Fruit fly (Drosophila melanogaster) whole organism, embryonic: ENCODE data around the gene Ugt35E2.

Experiments
- Blimp-1 ChIP-seq: fragments of 200-800 bp; sonication (Bioruptor generic); optimal IDR thresholded peaks from 3 replicates; lab custom pipeline; 2018; ENCODE audit warnings: missing biosample characterization, missing genetic modification characterization, mild to moderate bottlenecking, moderate library complexity, missing genetic modification reagents
- BtbVII ChIP-seq: fragments of 200-800 bp; sonication (Bioruptor generic); optimal IDR thresholded peaks from 3 replicates; lab custom pipeline; 2017; ENCODE audit warnings: missing biosample characterization, mild to moderate bottlenecking, missing genetic modification characterization
- CG10321 ChIP-seq: fragments of 200-800 bp; sonication (Bioruptor generic); IDR thresholded peaks from 2 replicates; pipeline ENCODE4 v1.3.6; 2022; ENCODE audit warnings: missing biosample characterization, missing genetic modification characterization
- CG10654 ChIP-seq: fragments of 200-800 bp; sonication (Bioruptor generic); optimal IDR thresholded peaks from 2 replicates; lab custom pipeline; 2016; ENCODE audit warnings: missing biosample characterization, missing genetic modification characterization
- CG11504 ChIP-seq: fragments of 200-800 bp; sonication (Bioruptor generic); optimal IDR thresholded peaks from 3 replicates; lab custom pipeline; 2019; ENCODE audit warnings: missing biosample characterization, mild to moderate bottlenecking, missing genetic modification characterization, moderate library complexity
- CG12071 ChIP-seq: fragments of 200-800 bp; sonication (Bioruptor generic); optimal IDR thresholded peaks from 3 replicates; lab custom pipeline; 2018; ENCODE audit warnings: missing biosample characterization, mild to moderate bottlenecking, missing genetic modification characterization
- CG13287 ChIP-seq: fragments of 200-800 bp; sonication (Bioruptor generic); IDR thresholded peaks from 2 replicates; pipeline ENCODE4 v1.3.6; 2022; ENCODE audit warnings: missing biosample characterization, missing genetic modification characterization; ENCODE audit not compliant: partially characterized antibody
- CG13624 ChIP-seq: fragments of 200-800 bp; sonication (Bioruptor generic); optimal IDR thresholded peaks from 2 replicates; lab custom pipeline; 2016; ENCODE audit warnings: missing biosample characterization, missing genetic modification characterization
- CG1602 ChIP-seq: fragments of 200-800 bp; sonication (Bioruptor generic); optimal IDR thresholded peaks from 3 replicates; lab custom pipeline; 2016; ENCODE audit warnings: missing biosample characterization, missing genetic modification characterization
- CG1832 ChIP-seq: fragments of 200-800 bp; sonication (Bioruptor generic); optimal IDR thresholded peaks from 2 replicates; lab custom pipeline; 2017; ENCODE audit warnings: missing biosample characterization, mild to moderate bottlenecking, missing genetic modification characterization, inconsistent platforms
- CG2120 ChIP-seq: fragments of 200-800 bp; sonication (Bioruptor generic); optimal IDR thresholded peaks from 3 replicates; lab custom pipeline; 2016; ENCODE audit warnings: missing biosample characterization, missing genetic modification characterization
- CG2199 ChIP-seq: fragments of 200-800 bp; sonication (Bioruptor generic); IDR thresholded peaks from 3 replicates; pipeline ENCODE4 v1.3.6; 2022; ENCODE audit warnings: missing biosample characterization, missing genetic modification characterization
- CG2202 ChIP-seq: fragments of 200-800 bp; sonication (Bioruptor generic); optimal IDR thresholded peaks from 2 replicates; lab custom pipeline; 2018; ENCODE audit warnings: missing biosample characterization, mild to moderate bottlenecking, missing genetic modification characterization
- CG30431 ChIP-seq: fragments of 200-800 bp; sonication (Bioruptor generic); optimal IDR thresholded peaks from 2 replicates; lab custom pipeline; 2017; ENCODE audit warnings: missing biosample characterization, missing genetic modification characterization
- CG3163 ChIP-seq: fragments of 200-800 bp; sonication (Bioruptor generic); optimal IDR thresholded peaks from 3 replicates; lab custom pipeline; 2016; ENCODE audit warnings: missing biosample characterization, missing genetic modification characterization
- CG32532 ChIP-seq: fragments of 200-800 bp; sonication (Bioruptor generic); IDR thresholded peaks from 2 replicates; pipeline ENCODE4 v1.3.6; 2022; ENCODE audit warnings: missing biosample characterization, missing genetic modification characterization
- CG43689 ChIP-seq: fragments of 200-800 bp; sonication (Bioruptor generic); IDR thresholded peaks from 2 replicates; pipeline ENCODE4 v1.3.6; 2022; ENCODE audit warnings: missing biosample characterization, missing genetic modification characterization
- CG6175 ChIP-seq: fragments of 200-800 bp; sonication (Bioruptor generic); IDR thresholded peaks from 3 replicates; pipeline ENCODE4 v1.3.6; 2022; ENCODE audit warnings: missing biosample characterization, missing genetic modification characterization
- CG7987 ChIP-seq: fragments of 200-800 bp; sonication (Bioruptor generic); optimal IDR thresholded peaks from 2 replicates; lab custom pipeline; 2018; ENCODE audit warnings: missing biosample characterization, mild to moderate bottlenecking, missing genetic modification characterization, moderate library complexity
- CG8290 ChIP-seq, 3 experiments: fragments of 200-800 bp; sonication (Bioruptor generic); optimal IDR thresholded peaks; 2 replicates each; lab custom pipeline; 2016 to 2019; ENCODE audit warnings: missing biosample characterization in 3 of 3, missing genetic modification characterization in 3 of 3, mild to moderate bottlenecking in 2 of 3, moderate library complexity in 1 of 3
- Drgx ChIP-seq: fragments of 200-800 bp; sonication (Bioruptor generic); IDR thresholded peaks from 2 replicates; pipeline ENCODE4 v1.3.6; 2022; ENCODE audit warnings: missing biosample characterization, missing genetic modification characterization
- Ets65A ChIP-seq: fragments of 200-800 bp; sonication (Bioruptor generic); peaks from one replicate; lab custom pipeline; 2016; ENCODE audit warnings: missing biosample characterization, missing genetic modification characterization
- Fer3 ChIP-seq: fragments of 200-800 bp; sonication (Bioruptor generic); optimal IDR thresholded peaks from 2 replicates; lab custom pipeline; 2018; ENCODE audit warnings: missing biosample characterization, mild to moderate bottlenecking, missing genetic modification characterization, moderate library complexity
- HmgZ ChIP-seq: fragments of 200-800 bp; sonication (Bioruptor generic); optimal IDR thresholded peaks from 2 replicates; lab custom pipeline; 2018; ENCODE audit warnings: missing biosample characterization, mild to moderate bottlenecking, missing genetic modification characterization
- MTF-1 ChIP-seq: fragments of 200-800 bp; sonication (Bioruptor generic); optimal IDR thresholded peaks from 2 replicates; lab custom pipeline; 2018; ENCODE audit warnings: missing biosample characterization, mild to moderate bottlenecking, missing genetic modification characterization, borderline replicate concordance
- Med ChIP-seq: fragments of 200-800 bp; sonication (Bioruptor generic); peaks from one replicate; lab custom pipeline; 2016; ENCODE audit warnings: missing biosample characterization, missing genetic modification characterization, mild to moderate bottlenecking, inconsistent platforms, moderate library complexity
- Trl ChIP-seq, 3 experiments: fragments of >200 bp in 2 of 3; fragments of 200-800 bp in 1 of 3; sonication (Bioruptor generic) in 1 of 3; optimal IDR thresholded peaks; 2 replicates in 1 of 3; 3 replicates in 2 of 3; lab custom pipeline; 2016 to 2017; ENCODE audit warnings: missing biosample characterization in 1 of 3, missing genetic modification characterization in 1 of 3
- Xbp1 ChIP-seq: fragments of 200-800 bp; sonication (Bioruptor generic); optimal IDR thresholded peaks from 3 replicates; lab custom pipeline; 2016; ENCODE audit warnings: missing biosample characterization, mild to moderate bottlenecking, missing genetic modification characterization
- Xrp1 ChIP-seq: fragments of 200-800 bp; sonication (Bioruptor generic); IDR thresholded peaks from 2 replicates; pipeline ENCODE4 v1.3.6; 2022; ENCODE audit warnings: missing biosample characterization, missing genetic modification characterization
- bab2 ChIP-seq: fragments of 200-800 bp; sonication (Bioruptor generic); optimal IDR thresholded peaks from 2 replicates; lab custom pipeline; 2016; ENCODE audit warnings: missing biosample characterization, missing genetic modification characterization
- bbx ChIP-seq: fragments of 200-800 bp; sonication (Bioruptor generic); IDR thresholded peaks from 2 replicates; pipeline ENCODE4 v1.3.6; 2022; ENCODE audit warnings: missing biosample characterization, missing genetic modification characterization; ENCODE audit not compliant: partially characterized antibody
- bcd ChIP-seq: fragments of 200-800 bp; sonication (Bioruptor generic); optimal IDR thresholded peaks from 2 replicates; lab custom pipeline; 2017; ENCODE audit warnings: missing biosample characterization, mild to moderate bottlenecking, missing genetic modification characterization
- da ChIP-seq: fragments of 200-800 bp; sonication (Bioruptor generic); optimal IDR thresholded peaks from 2 replicates; lab custom pipeline; 2016; ENCODE audit warnings: missing biosample characterization, missing genetic modification characterization
- dmrt99B ChIP-seq: fragments of 200-800 bp; sonication (Bioruptor generic); optimal IDR thresholded peaks from 2 replicates; lab custom pipeline; 2018; ENCODE audit warnings: missing biosample characterization, mild to moderate bottlenecking, missing genetic modification characterization, moderate library complexity
- klu ChIP-seq: fragments of 200-800 bp; sonication (Bioruptor generic); IDR thresholded peaks from 2 replicates; pipeline ENCODE4 v1.3.6; 2022; ENCODE audit warnings: missing biosample characterization, missing genetic modification characterization
- lab ChIP-seq: fragments of 200-800 bp; sonication (Bioruptor generic); optimal IDR thresholded peaks from 3 replicates; lab custom pipeline; 2017; ENCODE audit warnings: missing biosample characterization, missing genetic modification characterization, mild to moderate bottlenecking, moderate library complexity, missing genetic modification reagents
- mirr ChIP-seq: fragments of 200-800 bp; sonication (Bioruptor generic); optimal IDR thresholded peaks from 3 replicates; lab custom pipeline; 2018; ENCODE audit warnings: missing biosample characterization, mild to moderate bottlenecking, missing genetic modification characterization
- oc ChIP-seq: fragments of 200-800 bp; sonication (Bioruptor generic); optimal IDR thresholded peaks from 2 replicates; lab custom pipeline; 2018; ENCODE audit warnings: missing biosample characterization, mild to moderate bottlenecking, missing genetic modification characterization, moderate library complexity
- pan ChIP-seq, 4 experiments: fragments of >200 bp in 3 of 4; fragments of 200-800 bp in 1 of 4; sonication (Bioruptor generic) in 1 of 4; optimal IDR thresholded peaks in 3 of 4; IDR thresholded peaks in 1 of 4; 2 replicates each; pipeline versions ENCODE4 v1.3.6 to Lab custom; 2017 to 2022; ENCODE audit warnings: missing biosample characterization in 2 of 4, missing genetic modification characterization in 2 of 4, mixed read lengths in 1 of 4
- run ChIP-seq: fragments of 200-800 bp; sonication (Bioruptor generic); optimal IDR thresholded peaks from 3 replicates; lab custom pipeline; 2018; ENCODE audit warnings: missing biosample characterization, mild to moderate bottlenecking, missing genetic modification characterization
- scrt ChIP-seq: fragments of 200-800 bp; sonication (Bioruptor generic); optimal IDR thresholded peaks from 2 replicates; lab custom pipeline; 2018; ENCODE audit warnings: missing biosample characterization, mild to moderate bottlenecking, missing genetic modification characterization, moderate library complexity
- sd ChIP-seq: fragments of 200-800 bp; sonication (Bioruptor generic); optimal IDR thresholded peaks from 3 replicates; lab custom pipeline; 2018; ENCODE audit warnings: missing biosample characterization, mild to moderate bottlenecking, missing genetic modification characterization, moderate library complexity
- shn ChIP-seq: fragments of 200-800 bp; sonication (Bioruptor generic); optimal IDR thresholded peaks from 3 replicates; lab custom pipeline; 2016; ENCODE audit warnings: missing biosample characterization, missing genetic modification characterization
- sim ChIP-seq: fragments of 200-800 bp; sonication (Bioruptor generic); IDR thresholded peaks from 2 replicates; pipeline ENCODE4 v1.3.6; 2022; ENCODE audit warnings: missing biosample characterization, missing genetic modification characterization
- ssp ChIP-seq: fragments of 200-800 bp; sonication (Bioruptor generic); IDR thresholded peaks from 2 replicates; pipeline ENCODE4 v1.3.6; 2022; ENCODE audit warnings: missing biosample characterization, missing genetic modification characterization
- sug ChIP-seq: fragments of 200-800 bp; optimal IDR thresholded peaks from 2 replicates; lab custom pipeline; 2019; ENCODE audit warnings: missing biosample characterization, mild to moderate bottlenecking, missing genetic modification characterization, moderate library complexity
- tna ChIP-seq: fragments of 200-800 bp; sonication (Bioruptor generic); IDR thresholded peaks from 2 replicates; pipeline ENCODE4 v1.3.6; 2022; ENCODE audit warnings: missing biosample characterization, missing genetic modification characterization; ENCODE audit not compliant: partially characterized antibody
- vvl ChIP-seq: fragments of 200-800 bp; sonication (Bioruptor generic); IDR thresholded peaks from 2 replicates; pipeline ENCODE4 v1.3.6; 2022; ENCODE audit warnings: missing biosample characterization, missing genetic modification characterization

Gene Ugt35E2

DNA sequence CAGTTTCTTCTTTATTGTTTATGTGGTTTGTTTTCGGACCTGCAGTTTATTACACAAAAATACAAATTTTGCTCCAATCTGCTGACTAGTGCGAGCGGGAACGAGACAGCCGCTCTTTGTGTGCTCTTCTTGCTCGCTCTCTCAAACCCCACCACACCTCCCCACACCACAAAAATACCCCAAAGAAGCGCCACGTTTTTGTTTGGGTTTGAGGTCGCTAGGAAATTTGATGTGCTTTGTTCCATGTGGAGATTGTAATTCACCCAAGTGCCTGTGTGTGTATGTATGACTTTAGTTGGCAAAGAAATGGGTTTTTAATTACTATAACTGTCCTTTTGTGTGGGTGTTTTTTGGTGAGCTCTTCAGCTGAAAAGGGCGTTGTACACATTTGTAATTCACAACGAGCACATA, 30.3 kb upstream of the Ugt35E2 start (continued):
- TF ChIP-seq CG2199 (GFP tag; lab: Robert Waterston, UW): peak; percentile 67; the same call in 1 of the 3 replicates
- peak; percentile 19 for TF ChIP-seq BtbVII (GFP tag; lab: Kevin White, UChicago)
- peak; percentile 15 for TF ChIP-seq Blimp-1 (GFP tag; lab: Kevin White, UChicago)
- TF ChIP-seq sim (GFP tag; lab: Robert Waterston, UW): no peak
- TF ChIP-seq Fer3 (tag; lab: Kevin White, UChicago): peak; percentile 12
- peak; percentile 41; the same call in 1 of the 2 replicates for TF ChIP-seq bbx (GFP tag; lab: Robert Waterston, UW)
- TF ChIP-seq oc (tag; lab: Kevin White, UChicago): no peak
- peak; percentile 31 for TF ChIP-seq mirr (GFP tag; lab: Kevin White, UChicago)
- TF ChIP-seq CG2120 (GFP tag; lab: Kevin White, UChicago): peak; percentile 3
- peak; percentile 56 for TF ChIP-seq scrt (GFP tag; lab: Kevin White, UChicago)
- TF ChIP-seq CG3163 (GFP tag; lab: Kevin White, UChicago): peak; percentile 43
- TF ChIP-seq CG13624 (GFP tag; lab: Kevin White, UChicago): peak; percentile 12
- TF ChIP-seq Xrp1 (GFP tag; lab: Robert Waterston, UW): peak; percentile 46; the same call in 1 of the 2 replicates
- TF ChIP-seq Trl (optimal IDR thresholded peaks at IDR 0.05; lab: Kevin White, UChicago): peak; percentile 48 to 70
- no peak for TF ChIP-seq Trl (GFP tag; optimal IDR thresholded peaks at IDR 0.05; lab: Kevin White, UChicago)
- peak; percentile 52 for TF ChIP-seq sug (tag; lab: Kevin White, UChicago)
- TF ChIP-seq CG7987 (GFP tag; lab: Kevin White, UChicago): peak; percentile 23
- TF ChIP-seq bab2: no peak
- TF ChIP-seq CG10321 (GFP tag; lab: Robert Waterston, UW): peak; percentile 84
- peak; percentile 23 for TF ChIP-seq Xbp1 (GFP tag; lab: Kevin White, UChicago)
- TF ChIP-seq sd (tag; lab: Kevin White, UChicago): peak; percentile 86
- TF ChIP-seq shn (GFP tag; lab: Kevin White, UChicago): no peak
- TF ChIP-seq CG13287 (GFP tag; lab: Robert Waterston, UW): 0 out of 2 replicates have a peak, but pooled peaks have one; percentile 11
- TF ChIP-seq lab: peak; percentile 45
- no peak for TF ChIP-seq CG1602 (GFP tag; lab: Kevin White, UChicago)
- peak; percentile 54 for TF ChIP-seq CG32532
- TF ChIP-seq vvl (GFP tag; lab: Robert Waterston, UW): peak; percentile 46; the same call in 1 of the 2 replicates
- TF ChIP-seq HmgZ (tag; lab: Kevin White, UChicago): peak; percentile 52
- TF ChIP-seq bcd (GFP tag; lab: Kevin White, UChicago): peak; percentile 12
- TF ChIP-seq tna (GFP tag; lab: Robert Waterston, UW): peak; percentile 13; the same call in 1 of the 2 replicates
- no peak for TF ChIP-seq CG43689 (GFP tag; lab: Robert Waterston, UW)
- TF ChIP-seq CG2202 (tag; lab: Kevin White, UChicago): no peak
- TF ChIP-seq da: no peak
- TF ChIP-seq pan (optimal IDR thresholded peaks at IDR 0.05; lab: Kevin White, UChicago): no peak
- TF ChIP-seq pan (GFP tag; optimal IDR thresholded peaks at IDR 0.05 in 1 of 2, IDR thresholded peaks at IDR 0.05 in 1 of 2): peak in 1 of 2 experiments; percentile 39
- peak; percentile 4 for TF ChIP-seq MTF-1 (GFP tag; lab: Kevin White, UChicago)
- TF ChIP-seq Drgx (GFP tag; lab: Robert Waterston, UW): peak; percentile 47; the same call in 1 of the 2 replicates
- no peak for TF ChIP-seq CG8290 (GFP tag; optimal IDR thresholded peaks at IDR 0.05; lab: Kevin White, UChicago)
- TF ChIP-seq CG8290 (tag; optimal IDR thresholded peaks at IDR 0.05; lab: Kevin White, UChicago): peak in 1 of 2 experiments; percentile 72
- no peak for TF ChIP-seq CG11504 (tag; lab: Kevin White, UChicago)
- no peak for TF ChIP-seq CG10654 (GFP tag; lab: Kevin White, UChicago)
- peak; percentile 53 for TF ChIP-seq run (tag; lab: Kevin White, UChicago)
- no peak for TF ChIP-seq ssp
- TF ChIP-seq CG6175 (GFP tag; lab: Robert Waterston, UW): 0 out of 3 replicates have a peak, but pooled peaks have one; percentile 23
- peak; percentile 92 for TF ChIP-seq Med (GFP tag; lab: Kevin White, UChicago)
- peak; percentile 57 for TF ChIP-seq Ets65A
- no peak for TF ChIP-seq klu
- TF ChIP-seq CG12071 (GFP tag; lab: Kevin White, UChicago): peak; percentile 50
- TF ChIP-seq dmrt99B (tag; lab: Kevin White, UChicago): peak; percentile 27
- TF ChIP-seq CG1832 (GFP tag; lab: Kevin White, UChicago): peak; percentile 76
- TF ChIP-seq CG30431 (GFP tag; lab: Kevin White, UChicago): no peak
